Worm (Caenorhabditis elegans) whole organism, mixed stage, embryonic: Measurements from ENCODE around the gene jmjd-1.1.

Experiments used
- M03D4.4 ChIP-seq: sonication (generic microtip); optimal IDR thresholded peaks from 2 replicates; lab custom pipeline; 2017; ENCODE audit warnings: mild to moderate bottlenecking, missing genetic modification characterization, missing compliant biosample characterization
- elt-1 ChIP-seq: sonication (generic microtip); optimal IDR thresholded peaks from 2 replicates; lab custom pipeline; 2017; ENCODE audit warnings: missing genetic modification characterization, mild to moderate bottlenecking, missing compliant biosample characterization, antibody characterized with exemption, moderate library complexity, borderline replicate concordance; ENCODE audit not compliant: insufficient read depth
- mep-1 ChIP-seq: fragments of 150-350 bp; optimal IDR thresholded peaks from 2 replicates; lab custom pipeline; 2017; ENCODE audit warnings: missing biosample characterization, missing genetic modification reagents, missing genetic modification characterization, inconsistent platforms
- nhr-12 ChIP-seq: fragments of 150-350 bp; optimal IDR thresholded peaks from 2 replicates; lab custom pipeline; 2014; ENCODE audit warnings: missing biosample characterization, missing genetic modification characterization
- unc-120 ChIP-seq: sonication (generic microtip); optimal IDR thresholded peaks from 2 replicates; lab custom pipeline; 2017; ENCODE audit warnings: missing genetic modification characterization, missing compliant biosample characterization; ENCODE audit not compliant: poor library complexity, severe bottlenecking

- TF ChIP-seq nhr-12 (tag; lab: Kevin White, UChicago) (no peak), elt-1 (tag; lab: Kevin White, UChicago) (no peak), mep-1 (tag; lab: Kevin White, UChicago) (no peak), unc-120 (tag; lab: Kevin White, UChicago) (no peak), M03D4.4 (tag; lab: Kevin White, UChicago) (no peak)
Measured at ce11 chrII:11766472-11766871, 39.9 kb upstream of the jmjd-1.1 start, which contains the start of gene F44E5.2.
